Worm (Caenorhabditis elegans): ENCODE data around the gene F40G12.6.

ce11 chrV:14314236-14314635, 41.3 kb upstream of the F40G12.6 start, which contains the start of gene F47B8.1:
- TF ChIP-seq ztf-29 (GFP tag; IDR thresholded peaks at IDR 0.05) = no peak
- TF ChIP-seq ref-1 (GFP tag; conservative IDR thresholded peaks at IDR 0.05) = no peak
- TF ChIP-seq flt-1 (GFP tag; IDR thresholded peaks at IDR 0.05) = no peak
- TF ChIP-seq med-1 (GFP tag; optimal IDR thresholded peaks at IDR 0.05; ENCODE audit: insufficient read depth) = no peak
- no peak for TF ChIP-seq klf-2 (GFP tag; conservative IDR thresholded peaks at IDR 0.05)
- TF ChIP-seq T22C8.4 (GFP tag; IDR thresholded peaks at IDR 0.05) = no peak
- TF ChIP-seq ztf-23 (GFP tag; IDR thresholded peaks at IDR 0.05) = no peak
- TF ChIP-seq cog-1 (tag; optimal IDR thresholded peaks at IDR 0.05) = no peak
- TF ChIP-seq tab-1 (GFP tag; IDR thresholded peaks at IDR 0.05) = no peak
